Worm (Caenorhabditis elegans) whole organism, L4/young adult: ENCODE measurements around the gene nmad-1.

Experiments used
- W03F9.2 ChIP-seq: fragments of 150-350 bp; optimal IDR thresholded peaks from 2 replicates; lab custom pipeline; 2014; ENCODE audit warnings: missing biosample characterization, missing genetic modification characterization
- dao-5 ChIP-seq: sonication (generic microtip); optimal IDR thresholded peaks from 2 replicates; lab custom pipeline; 2016; ENCODE audit warnings: missing genotype, missing genetic modification characterization, moderate library complexity, missing compliant biosample characterization
- him-1 ChIP-seq: sonication (generic microtip); optimal IDR thresholded peaks from 2 replicates; lab custom pipeline; 2016; ENCODE audit warnings: missing genotype, missing genetic modification reagents, missing genetic modification characterization, missing compliant biosample characterization

nmad-1 gene

DNA sequence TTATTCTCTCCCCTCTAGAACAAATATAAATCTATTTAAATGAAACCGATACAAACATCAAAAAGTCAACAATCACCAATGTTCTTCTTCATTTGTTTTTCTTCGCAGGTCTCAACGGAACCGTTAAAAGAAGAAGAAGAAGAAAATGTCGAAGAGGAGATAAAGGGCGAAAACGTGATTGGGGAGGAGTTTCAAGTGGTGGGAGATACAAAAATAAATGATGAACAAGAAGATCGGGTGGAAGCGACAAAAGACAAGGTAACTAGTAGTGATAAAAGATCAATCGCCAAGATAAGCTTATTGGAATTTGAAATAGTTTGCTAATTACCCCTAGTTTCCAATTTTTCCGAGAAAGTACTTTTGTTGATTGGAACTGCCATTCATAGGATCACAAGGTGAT lies 4.5 kb downstream of the nmad-1 start:
- TF ChIP-seq W03F9.2 (tag; lab: Kevin White, UChicago) (no peak), dao-5 (tag; lab: Kevin White, UChicago) (no peak), him-1 (tag; lab: Kevin White, UChicago) (no peak)

DNA sequence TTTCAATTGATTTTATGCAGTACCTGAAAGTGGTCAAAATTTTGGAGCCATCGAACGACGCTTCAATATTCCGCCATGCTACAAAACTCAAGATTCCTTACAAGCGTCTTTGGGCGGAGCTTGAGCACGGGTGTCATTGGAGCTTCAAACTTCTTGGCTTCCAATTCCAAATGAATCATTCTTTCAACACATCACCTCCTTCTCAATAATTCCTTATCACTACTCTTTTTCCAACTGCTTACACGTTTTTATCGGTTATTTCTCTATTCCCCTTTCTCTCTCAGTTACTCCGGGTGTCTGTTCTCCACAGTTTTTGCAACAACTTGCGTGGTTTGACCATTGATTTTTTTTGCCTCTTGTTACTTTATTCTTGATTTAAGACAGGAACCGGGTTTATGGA lies 8.0 kb downstream of the nmad-1 start, which contains the start of gene F09F7.5:
TSS of gene F09F7.5 (plus strand) at position 258 of the 400 bp plus-strand sequence.
- no peak for TF ChIP-seq him-1 (tag; lab: Kevin White, UChicago)
- TF ChIP-seq W03F9.2 (tag; lab: Kevin White, UChicago) = no peak
- TF ChIP-seq dao-5 (tag; lab: Kevin White, UChicago) = no peak

DNA sequence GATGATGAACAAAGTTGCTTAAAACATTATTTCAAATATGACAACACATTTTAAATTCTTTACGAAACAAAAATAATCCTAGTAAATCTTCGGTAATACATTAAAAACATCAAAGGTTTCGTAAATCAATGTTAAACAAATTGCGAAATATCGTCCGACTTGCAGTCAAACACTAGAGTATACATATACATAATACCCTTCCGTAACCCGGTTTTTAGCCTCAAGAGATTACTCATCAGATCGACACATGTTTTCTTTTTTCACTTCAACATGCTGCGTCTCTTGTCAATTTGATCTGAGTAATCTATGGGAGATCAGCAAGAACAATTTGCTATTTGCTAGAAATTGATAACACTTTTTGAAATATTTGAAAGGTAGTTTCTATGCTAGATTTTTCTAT lies 8.4 kb downstream of the nmad-1 start:
- no peak for TF ChIP-seq him-1 (tag; lab: Kevin White, UChicago)
- TF ChIP-seq dao-5 (tag; lab: Kevin White, UChicago) = no peak
- no peak for TF ChIP-seq W03F9.2 (tag; lab: Kevin White, UChicago)

DNA sequence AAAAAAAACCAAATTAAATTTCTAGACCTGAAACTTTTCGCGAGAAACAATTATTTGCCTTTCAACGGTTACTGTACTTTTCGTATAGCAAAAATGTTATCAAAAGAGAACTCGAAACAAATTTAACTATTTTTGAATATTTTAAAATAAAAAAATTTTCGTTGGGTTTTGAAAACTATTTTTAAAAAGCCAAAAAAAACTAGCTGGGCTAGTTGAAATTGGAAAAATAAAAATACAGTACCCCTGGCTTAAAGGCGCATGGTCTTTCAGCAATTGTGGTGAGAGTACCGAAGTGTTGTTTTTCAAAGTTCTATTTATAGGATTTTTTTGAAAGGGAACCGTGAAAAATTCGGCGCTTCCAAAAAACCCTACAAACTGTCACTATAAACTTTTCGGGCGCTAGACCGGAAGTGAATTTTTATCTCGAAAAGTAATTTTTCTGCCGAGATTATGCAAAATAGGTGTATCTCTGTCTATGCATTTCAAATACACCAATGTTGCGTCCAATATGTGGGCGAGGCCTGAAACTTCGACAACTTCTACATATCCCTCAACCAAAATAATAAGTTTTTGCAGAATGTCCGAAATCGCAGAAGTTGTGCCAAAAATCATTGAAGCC lies 10.9 kb downstream of the nmad-1 start, which contains the start of gene D1044.1:
TSS of gene D1044.1 (plus strand) at position 569 of the 619 bp plus-strand sequence.
- TF ChIP-seq him-1 (tag; lab: Kevin White, UChicago) (no peak), W03F9.2 (tag; lab: Kevin White, UChicago) (no peak), dao-5 (tag; lab: Kevin White, UChicago) (no peak)

DNA sequence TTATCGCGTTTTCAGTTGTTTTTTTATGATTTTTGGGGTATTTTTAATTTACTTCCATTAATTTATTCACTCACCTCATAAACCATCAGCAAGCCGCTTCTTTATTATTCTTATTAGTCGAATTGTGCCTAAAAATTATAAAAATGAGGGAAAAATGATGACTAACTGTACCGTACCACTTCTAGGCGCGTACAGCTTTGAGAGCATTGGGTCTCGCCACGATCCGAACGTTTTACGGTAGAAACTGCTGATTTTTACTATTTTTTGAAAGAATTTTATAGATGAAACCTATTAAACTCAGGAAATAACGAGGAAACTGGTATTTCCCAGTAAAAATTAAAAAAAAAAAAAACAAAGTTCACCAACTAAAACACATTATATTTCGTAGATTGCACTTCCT lies 11.7 kb downstream of the nmad-1 start, which contains the start of gene D1044.6:
TSS of gene D1044.6 (minus strand) at position 128 of the 400 bp plus-strand sequence.
- no peak for TF ChIP-seq him-1 (tag; lab: Kevin White, UChicago)
- TF ChIP-seq W03F9.2 (tag; lab: Kevin White, UChicago) = peak; percentile 19
- TF ChIP-seq dao-5 (tag; lab: Kevin White, UChicago) = no peak

DNA sequence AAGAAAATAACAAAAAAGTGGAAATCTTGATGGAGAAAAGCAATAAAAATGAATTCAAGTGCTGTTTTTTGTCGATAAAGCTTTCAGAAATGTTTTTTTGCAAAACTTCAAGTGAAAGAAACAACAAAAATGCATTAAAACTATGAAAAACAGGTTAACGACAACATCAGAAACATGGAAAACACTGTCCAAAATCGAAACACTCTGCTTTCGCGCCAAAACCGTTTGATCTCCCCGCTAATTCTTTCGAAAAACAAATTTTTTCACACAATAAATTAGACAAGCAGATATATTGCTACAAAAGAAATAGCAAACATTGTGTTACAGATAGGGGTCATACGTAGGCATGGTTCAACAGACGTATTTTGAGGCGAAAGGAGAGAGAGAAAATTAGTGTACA lies 13.0 kb downstream of the nmad-1 start:
- no peak for TF ChIP-seq W03F9.2 (tag; lab: Kevin White, UChicago)
- TF ChIP-seq dao-5 (tag; lab: Kevin White, UChicago) = no peak
- no peak for TF ChIP-seq him-1 (tag; lab: Kevin White, UChicago)

DNA sequence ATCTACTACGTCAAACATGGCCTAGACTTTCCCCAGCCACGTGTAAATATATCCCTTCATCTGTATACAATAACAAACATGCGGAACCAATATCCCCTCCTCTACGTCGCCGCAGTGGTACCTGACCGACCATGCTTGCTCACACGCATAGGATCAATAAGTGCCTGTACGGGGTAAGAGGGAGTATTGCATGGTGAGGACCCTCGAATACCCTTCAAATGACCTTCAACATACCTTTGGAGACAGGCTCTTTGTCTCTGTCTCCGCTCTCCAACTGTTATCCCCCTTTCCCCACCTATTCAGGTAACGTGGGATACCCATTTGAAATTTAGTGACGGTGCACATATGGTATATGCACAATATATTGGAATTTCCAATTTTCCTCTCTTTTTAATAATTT lies 28.8 kb downstream of the nmad-1 start, which contains the start of gene dex-1:
TSS of gene dex-1 (plus strand) at position 132 of the 400 bp plus-strand sequence.
- no peak for TF ChIP-seq him-1 (tag; lab: Kevin White, UChicago)
- no peak for TF ChIP-seq dao-5 (tag; lab: Kevin White, UChicago)
- TF ChIP-seq W03F9.2 (tag; lab: Kevin White, UChicago) = no peak

DNA sequence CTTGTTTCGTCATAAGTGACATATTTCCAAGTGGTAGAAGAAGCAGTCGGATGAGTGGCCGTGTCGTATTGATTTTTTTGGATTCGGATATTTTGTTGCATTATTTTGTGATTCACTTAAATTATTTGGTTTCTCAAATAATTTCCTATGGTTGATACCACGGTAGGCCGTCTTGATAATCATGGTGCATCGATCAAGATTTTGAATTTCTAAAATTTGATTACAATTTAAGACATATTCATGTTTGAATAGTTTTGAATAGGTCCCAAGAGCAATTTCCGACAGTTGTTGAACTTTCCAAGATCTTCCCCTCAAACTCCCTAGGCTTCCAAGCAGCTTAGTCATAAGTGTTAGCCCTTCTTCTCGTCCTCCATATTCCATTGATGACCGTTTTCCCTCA lies 32.8 kb downstream of the nmad-1 start, which contains the start of gene D1044.4:
TSS of gene D1044.4 (minus strand) at position 101 of the 400 bp plus-strand sequence.
- no peak for TF ChIP-seq dao-5 (tag; lab: Kevin White, UChicago)
- TF ChIP-seq W03F9.2 (tag; lab: Kevin White, UChicago) = no peak
- no peak for TF ChIP-seq him-1 (tag; lab: Kevin White, UChicago)

DNA sequence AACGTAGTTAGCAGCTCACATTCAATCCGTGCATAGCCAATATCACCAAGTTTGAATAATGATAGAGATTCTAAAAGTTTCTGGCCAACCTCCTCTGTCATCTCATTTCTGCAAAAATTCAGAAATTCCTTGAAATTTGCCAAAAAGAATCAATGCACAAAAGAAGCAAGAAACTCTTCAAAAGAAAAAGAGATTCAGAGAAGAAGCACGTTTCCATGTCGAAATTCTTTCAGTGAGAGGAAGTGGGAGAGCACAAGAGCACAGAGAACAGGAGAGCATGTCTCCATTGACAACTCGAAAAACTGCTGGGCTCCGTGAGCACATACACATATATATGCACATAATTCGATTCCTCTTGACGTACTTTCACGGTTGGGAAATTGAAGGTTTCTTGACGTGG lies 37.3 kb downstream of the nmad-1 start, which contains the start of gene nekl-4:
TSS of gene nekl-4 (minus strand) at position 101 of the 400 bp plus-strand sequence.
- TF ChIP-seq W03F9.2 (tag; lab: Kevin White, UChicago) = no peak
- no peak for TF ChIP-seq him-1 (tag; lab: Kevin White, UChicago)
- TF ChIP-seq dao-5 (tag; lab: Kevin White, UChicago) = no peak

DNA sequence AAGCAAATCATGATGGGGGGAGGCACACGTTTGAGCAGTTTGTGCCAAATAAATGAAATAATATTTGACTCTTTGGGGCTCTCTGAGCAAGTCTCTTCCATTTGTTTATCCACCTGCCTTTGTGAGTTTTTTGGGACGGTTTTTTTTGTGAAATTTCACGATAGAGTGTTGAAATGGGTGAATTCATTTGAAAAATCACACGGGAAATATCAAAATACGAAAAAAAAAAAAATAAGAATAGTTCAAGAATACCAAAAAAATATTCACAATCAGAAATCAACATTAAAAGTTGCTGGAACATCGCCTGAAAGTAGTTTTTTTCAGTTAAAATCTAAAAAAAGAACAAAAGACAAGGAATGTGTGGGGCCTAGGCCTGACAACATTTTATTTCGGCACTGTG lies 42.2 kb downstream of the nmad-1 start, which contains the start of gene pqn-25:
TSS of gene pqn-25 (minus strand) at position 101 of the 400 bp plus-strand sequence.
- TF ChIP-seq him-1 (tag; lab: Kevin White, UChicago) (no peak), dao-5 (tag; lab: Kevin White, UChicago) (no peak), W03F9.2 (tag; lab: Kevin White, UChicago) (no peak)

DNA sequence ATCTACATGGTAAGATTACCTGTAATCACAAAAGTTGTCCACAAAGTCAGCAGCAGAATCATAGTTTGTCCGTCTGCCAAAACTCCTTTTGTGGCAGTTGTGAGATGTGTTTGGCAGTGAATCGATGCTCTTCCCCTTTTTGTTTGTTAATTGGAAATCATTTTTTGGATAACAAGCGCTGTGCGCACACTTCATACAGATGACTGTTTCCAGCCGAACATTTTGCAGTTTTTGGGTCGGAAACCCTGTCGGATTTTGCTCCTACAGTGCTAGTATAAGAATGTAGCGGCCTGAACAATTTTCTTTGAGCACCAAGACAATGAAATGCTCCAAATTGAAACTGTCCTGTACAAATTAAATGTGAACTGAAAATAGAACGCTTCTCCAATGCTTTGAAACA lies 46.1 kb downstream of the nmad-1 start, which contains the start of gene D1044.7:
TSS of gene D1044.7 (minus strand) at position 101 of the 400 bp plus-strand sequence.
- TF ChIP-seq dao-5 (tag; lab: Kevin White, UChicago) = no peak
- TF ChIP-seq W03F9.2 (tag; lab: Kevin White, UChicago) = no peak
- TF ChIP-seq him-1 (tag; lab: Kevin White, UChicago) = no peak

DNA sequence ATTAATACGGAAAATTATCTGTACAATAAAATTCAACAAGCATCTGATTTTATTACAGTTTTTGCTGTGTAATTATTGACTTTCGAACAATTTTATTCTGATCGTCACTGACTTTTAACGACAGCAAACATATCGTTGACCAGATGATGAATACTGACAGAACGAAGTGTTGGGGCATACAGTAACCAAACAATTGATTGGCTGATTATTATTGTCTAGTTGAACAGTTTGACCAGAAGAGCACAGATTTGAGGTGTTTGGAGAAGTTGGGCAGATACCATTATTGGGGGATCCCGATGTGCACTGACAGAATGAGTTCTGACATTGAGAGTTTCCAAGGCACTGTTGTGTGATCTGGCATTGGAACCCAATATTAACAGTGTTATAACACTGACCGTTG lies 47.8 kb downstream of the nmad-1 start:
- TF ChIP-seq him-1 (tag; lab: Kevin White, UChicago) = no peak
- no peak for TF ChIP-seq W03F9.2 (tag; lab: Kevin White, UChicago)
- TF ChIP-seq dao-5 (tag; lab: Kevin White, UChicago) = no peak

DNA sequence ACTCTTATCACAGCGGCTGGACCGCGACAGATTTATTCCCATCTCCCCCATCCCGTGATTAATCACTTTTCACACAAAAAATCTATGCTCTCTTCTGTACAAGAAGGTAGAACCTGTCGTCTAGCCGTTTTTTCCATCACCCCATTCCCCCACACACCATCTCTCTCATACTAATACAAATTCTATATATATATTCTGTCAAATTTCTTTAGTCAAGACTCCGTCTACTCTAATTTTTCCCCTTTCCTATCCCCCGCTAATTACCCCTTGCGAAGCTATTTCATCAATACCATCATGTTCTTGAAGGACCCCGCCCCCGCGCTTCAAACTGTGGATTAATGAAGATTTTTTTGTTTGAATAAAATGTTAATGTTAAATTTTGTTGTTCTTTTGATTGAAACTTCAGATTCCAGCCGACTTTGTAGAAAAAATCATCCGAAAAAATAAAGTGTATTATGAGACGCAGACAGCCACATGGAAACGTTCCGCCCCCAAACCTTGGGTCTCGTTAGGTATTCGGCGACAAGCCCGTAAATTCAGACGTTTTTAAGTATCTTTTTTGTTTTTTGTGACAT lies 48.6 kb downstream of the nmad-1 start:
- TF ChIP-seq dao-5 (tag; lab: Kevin White, UChicago) = no peak
- TF ChIP-seq him-1 (tag; lab: Kevin White, UChicago) = peak; percentile 16
